Fruit fly (Drosophila melanogaster) whole organism, prepupa: Measurements from ENCODE around the gene CG12994.

Experiments
- Blimp-1 ChIP-seq: fragments of 200-800 bp; sonication (Bioruptor generic); optimal IDR thresholded peaks from 3 replicates; lab custom pipeline; 2017; ENCODE audit warnings: missing biosample characterization, missing genetic modification characterization, mild to moderate bottlenecking, moderate library complexity, missing genetic modification reagents
- CG10631 ChIP-seq: fragments of 200-800 bp; sonication (Bioruptor generic); optimal IDR thresholded peaks from 2 replicates; lab custom pipeline; 2016; ENCODE audit warnings: missing biosample characterization, missing genetic modification characterization
- CG11762 ChIP-seq: fragments of 200-800 bp; sonication (Bioruptor generic); optimal IDR thresholded peaks from 3 replicates; lab custom pipeline; 2016; ENCODE audit warnings: missing biosample characterization, missing genetic modification characterization; ENCODE audit not compliant: insufficient read depth
- CG11902 ChIP-seq: fragments of 200-800 bp; sonication (Bioruptor generic); optimal IDR thresholded peaks from 3 replicates; lab custom pipeline; 2016; ENCODE audit warnings: missing biosample characterization, missing genetic modification characterization
- CG15336 ChIP-seq: fragments of 200-800 bp; sonication (Bioruptor generic); IDR thresholded peaks from 2 replicates; pipeline ENCODE4 v1.3.6; 2022; ENCODE audit warnings: missing biosample characterization, missing genetic modification characterization
- CG1621 ChIP-seq: fragments of 200-800 bp; sonication (Bioruptor generic); optimal IDR thresholded peaks from 3 replicates; lab custom pipeline; 2018; ENCODE audit warnings: missing biosample characterization, mild to moderate bottlenecking, missing genetic modification characterization
- CG16779 ChIP-seq: fragments of 200-800 bp; sonication (Bioruptor generic); optimal IDR thresholded peaks from 3 replicates; lab custom pipeline; 2017; ENCODE audit warnings: missing biosample characterization, mild to moderate bottlenecking, missing genetic modification characterization
- CG3032 ChIP-seq: fragments of 200-800 bp; optimal IDR thresholded peaks from 2 replicates; lab custom pipeline; 2019; ENCODE audit warnings: missing biosample characterization, mild to moderate bottlenecking, missing genetic modification characterization, moderate library complexity
- CG31627 ChIP-seq: fragments of 200-800 bp; sonication (Bioruptor generic); optimal IDR thresholded peaks from 3 replicates; lab custom pipeline; 2016; ENCODE audit warnings: missing biosample characterization, missing genetic modification characterization
- CG32006 ChIP-seq: fragments of 200-800 bp; sonication (Bioruptor generic); optimal IDR thresholded peaks from 3 replicates; lab custom pipeline; 2017; ENCODE audit warnings: missing biosample characterization, mild to moderate bottlenecking, missing genetic modification characterization
- CG34406 ChIP-seq: fragments of 200-800 bp; sonication (Bioruptor generic); optimal IDR thresholded peaks from 3 replicates; lab custom pipeline; 2016; ENCODE audit warnings: missing biosample characterization, missing genetic modification characterization
- CG3919 ChIP-seq: fragments of 200-800 bp; sonication (Bioruptor generic); optimal IDR thresholded peaks from 3 replicates; lab custom pipeline; 2016; ENCODE audit warnings: missing biosample characterization, missing genetic modification characterization
- CG4318 ChIP-seq: fragments of 200-800 bp; sonication (Bioruptor generic); optimal IDR thresholded peaks from 3 replicates; lab custom pipeline; 2017; ENCODE audit warnings: missing biosample characterization, mild to moderate bottlenecking, missing genetic modification characterization
- CG6163 ChIP-seq: fragments of 200-800 bp; sonication (Bioruptor generic); IDR thresholded peaks from 3 replicates; pipeline ENCODE4 v1.3.6; 2022; ENCODE audit warnings: missing biosample characterization, missing genetic modification characterization
- CG6276 ChIP-seq: fragments of 200-800 bp; sonication (Bioruptor generic); optimal IDR thresholded peaks from 2 replicates; lab custom pipeline; 2017; ENCODE audit warnings: missing biosample characterization, mild to moderate bottlenecking, missing genetic modification characterization
- CG6792 ChIP-seq: fragments of 200-800 bp; sonication (Bioruptor generic); optimal IDR thresholded peaks from 3 replicates; lab custom pipeline; 2016; ENCODE audit warnings: missing biosample characterization, missing genetic modification characterization
- CG6808 ChIP-seq: fragments of 200-800 bp; sonication (Bioruptor generic); optimal IDR thresholded peaks from 3 replicates; lab custom pipeline; 2017; ENCODE audit warnings: missing biosample characterization, missing genetic modification characterization, mild to moderate bottlenecking, moderate library complexity, missing genetic modification reagents
- CG6854 ChIP-seq: fragments of 200-800 bp; sonication (Bioruptor generic); optimal IDR thresholded peaks from 2 replicates; lab custom pipeline; 2017; ENCODE audit warnings: missing biosample characterization, mild to moderate bottlenecking, missing genetic modification characterization
- CG7368 ChIP-seq: fragments of 200-800 bp; sonication (Bioruptor generic); optimal IDR thresholded peaks from 3 replicates; lab custom pipeline; 2016; ENCODE audit warnings: missing biosample characterization, missing genetic modification characterization
- CG8119 ChIP-seq: fragments of 200-800 bp; sonication (Bioruptor generic); IDR thresholded peaks from 3 replicates; pipeline ENCODE4 v1.3.6; 2022; ENCODE audit warnings: missing biosample characterization, missing genetic modification characterization
- CG8319 ChIP-seq: fragments of 200-800 bp; sonication (Bioruptor generic); optimal IDR thresholded peaks from 3 replicates; lab custom pipeline; 2016; ENCODE audit warnings: missing biosample characterization, missing genetic modification characterization
- CG8632 ChIP-seq: fragments of 200-800 bp; sonication (Bioruptor generic); optimal IDR thresholded peaks from 3 replicates; lab custom pipeline; 2016; ENCODE audit warnings: missing biosample characterization, missing genetic modification characterization
- CG9139 ChIP-seq: fragments of 200-800 bp; sonication (Bioruptor generic); optimal IDR thresholded peaks from 3 replicates; lab custom pipeline; 2017; ENCODE audit warnings: missing biosample characterization, mild to moderate bottlenecking, missing genetic modification characterization
- Eip75B ChIP-seq: fragments of 200-800 bp; sonication (Bioruptor generic); optimal IDR thresholded peaks from 3 replicates; lab custom pipeline; 2016; ENCODE audit warnings: missing biosample characterization, missing genetic modification characterization
- Eip78C ChIP-seq: fragments of 200-800 bp; sonication (Bioruptor generic); peaks from one replicate; lab custom pipeline; 2016; ENCODE audit warnings: missing biosample characterization, missing genetic modification characterization
- Eip93F ChIP-seq: fragments of 200-800 bp; sonication (Bioruptor generic); optimal IDR thresholded peaks from 2 replicates; lab custom pipeline; 2016; ENCODE audit warnings: missing biosample characterization, mild to moderate bottlenecking, missing genetic modification characterization
- Ets21C ChIP-seq: fragments of 200-800 bp; sonication (Bioruptor generic); optimal IDR thresholded peaks from 3 replicates; lab custom pipeline; 2016; ENCODE audit warnings: missing biosample characterization, missing genetic modification characterization
- Ets96B ChIP-seq: fragments of 200-800 bp; optimal IDR thresholded peaks from 2 replicates; lab custom pipeline; 2019; ENCODE audit warnings: missing biosample characterization, mild to moderate bottlenecking, missing genetic modification characterization, moderate library complexity
- Gug ChIP-seq: fragments of 200-800 bp; sonication (Bioruptor generic); IDR thresholded peaks from 2 replicates; pipeline ENCODE4 v1.3.6; 2022; ENCODE audit warnings: missing biosample characterization, missing genetic modification characterization
- Hr38 ChIP-seq: sonication (Bioruptor generic); optimal IDR thresholded peaks from 2 replicates; lab custom pipeline; 2016; ENCODE audit warnings: missing biosample characterization, missing genetic modification characterization
- Hr39 ChIP-seq: fragments of 200-800 bp; sonication (Bioruptor generic); optimal IDR thresholded peaks from 2 replicates; lab custom pipeline; 2016; ENCODE audit warnings: missing biosample characterization, missing genetic modification characterization
- Hr4 ChIP-seq: fragments of 200-800 bp; sonication (Bioruptor generic); optimal IDR thresholded peaks from 3 replicates; lab custom pipeline; 2016; ENCODE audit warnings: missing biosample characterization, missing genetic modification characterization
- Lpt ChIP-seq: fragments of 200-800 bp; sonication (Bioruptor generic); optimal IDR thresholded peaks from 3 replicates; lab custom pipeline; 2016; ENCODE audit warnings: missing biosample characterization, missing genetic modification characterization
- Met ChIP-seq: fragments of 200-800 bp; sonication (Bioruptor generic); optimal IDR thresholded peaks from 3 replicates; lab custom pipeline; 2016; ENCODE audit warnings: missing biosample characterization, missing genetic modification characterization
- OdsH ChIP-seq: fragments of 200-800 bp; sonication (Bioruptor generic); optimal IDR thresholded peaks from 3 replicates; lab custom pipeline; 2016; ENCODE audit warnings: missing biosample characterization, missing genetic modification characterization
- Sox102F ChIP-seq: fragments of 200-800 bp; sonication (Bioruptor generic); optimal IDR thresholded peaks from 2 replicates; lab custom pipeline; 2016; ENCODE audit warnings: missing biosample characterization, mild to moderate bottlenecking, missing genetic modification characterization
- Sox14 ChIP-seq: fragments of 200-800 bp; sonication (Bioruptor generic); optimal IDR thresholded peaks from 3 replicates; lab custom pipeline; 2016; ENCODE audit warnings: missing biosample characterization, missing genetic modification characterization
- Sox15 ChIP-seq: fragments of 200-800 bp; sonication (Bioruptor generic); optimal IDR thresholded peaks from 3 replicates; lab custom pipeline; 2016; ENCODE audit warnings: missing biosample characterization, missing genetic modification characterization
- achi ChIP-seq: fragments of 200-800 bp; sonication (Bioruptor generic); optimal IDR thresholded peaks from 3 replicates; lab custom pipeline; 2016; ENCODE audit warnings: missing biosample characterization, missing genetic modification characterization
- acj6 ChIP-seq: fragments of 200-800 bp; sonication (Bioruptor generic); optimal IDR thresholded peaks from 3 replicates; lab custom pipeline; 2016; ENCODE audit warnings: missing biosample characterization, missing genetic modification characterization
- cyc ChIP-seq: fragments of 200-800 bp; sonication (Bioruptor generic); optimal IDR thresholded peaks from 3 replicates; lab custom pipeline; 2016; ENCODE audit warnings: missing biosample characterization, missing genetic modification characterization
- dac ChIP-seq: fragments of 200-800 bp; sonication (Bioruptor generic); optimal IDR thresholded peaks from 2 replicates; lab custom pipeline; 2017; ENCODE audit warnings: missing biosample characterization, mild to moderate bottlenecking, missing genetic modification characterization
- dsx ChIP-seq: fragments of 200-800 bp; optimal IDR thresholded peaks from 3 replicates; lab custom pipeline; 2019; ENCODE audit warnings: missing biosample characterization, mild to moderate bottlenecking, missing genetic modification characterization, moderate library complexity; ENCODE audit not compliant: poor library complexity, severe bottlenecking
- esn ChIP-seq: fragments of 200-800 bp; sonication (Bioruptor generic); optimal IDR thresholded peaks from 2 replicates; lab custom pipeline; 2016; ENCODE audit warnings: missing biosample characterization, mild to moderate bottlenecking, missing genetic modification characterization, moderate library complexity
- fd59A ChIP-seq: fragments of 200-800 bp; sonication (Bioruptor generic); optimal IDR thresholded peaks from 2 replicates; lab custom pipeline; 2017; ENCODE audit warnings: missing biosample characterization, mild to moderate bottlenecking, missing genetic modification characterization, missing genetic modification reagents
- fd85E ChIP-seq: fragments of 200-800 bp; sonication (Bioruptor generic); optimal IDR thresholded peaks from 3 replicates; lab custom pipeline; 2016; ENCODE audit warnings: missing biosample characterization, missing genetic modification characterization
- fkh ChIP-seq: fragments of 200-800 bp; sonication (Bioruptor generic); optimal IDR thresholded peaks from 3 replicates; lab custom pipeline; 2017; ENCODE audit warnings: missing biosample characterization, mild to moderate bottlenecking, missing genetic modification characterization, moderate library complexity
- net ChIP-seq: fragments of 200-800 bp; sonication (Bioruptor generic); optimal IDR thresholded peaks from 3 replicates; lab custom pipeline; 2016; ENCODE audit warnings: missing biosample characterization, missing genetic modification characterization
- salr ChIP-seq, 2 experiments: fragments of 200-800 bp; sonication (Bioruptor generic); optimal IDR thresholded peaks; 3 replicates each; lab custom pipeline; 2016 to 2018; ENCODE audit warnings: missing biosample characterization in 2 of 2, missing genetic modification characterization in 2 of 2, mild to moderate bottlenecking in 1 of 2
- spab ChIP-seq: fragments of 200-800 bp; sonication (Bioruptor generic); optimal IDR thresholded peaks from 2 replicates; lab custom pipeline; 2017; ENCODE audit warnings: missing biosample characterization, mild to moderate bottlenecking, missing genetic modification characterization, missing genetic modification reagents
- ss ChIP-seq, 2 experiments: fragments of 200-800 bp; sonication (Bioruptor generic); optimal IDR thresholded peaks; 2 replicates in 1 of 2; 3 replicates in 1 of 2; lab custom pipeline; 2017 to 2018; ENCODE audit warnings: mild to moderate bottlenecking in 2 of 2, missing biosample characterization in 2 of 2, missing genetic modification characterization in 2 of 2, moderate library complexity in 1 of 2
- svp ChIP-seq: fragments of 200-800 bp; sonication (Bioruptor generic); peaks from one replicate; lab custom pipeline; 2016; ENCODE audit warnings: missing biosample characterization, missing genetic modification characterization
- topi ChIP-seq: fragments of 200-800 bp; sonication (Bioruptor generic); optimal IDR thresholded peaks from 3 replicates; lab custom pipeline; 2016; ENCODE audit warnings: missing biosample characterization, missing genetic modification characterization

CG12994 gene

dm6 chrX:17424383-17424782, 19.4 kb downstream of the CG12994 start:
- TF ChIP-seq esn (GFP tag; lab: Kevin White, UChicago) (no peak), CG8119 (GFP tag; lab: Robert Waterston, UW) (no peak), CG32006 (GFP tag; lab: Kevin White, UChicago) (peak; percentile 22), Sox14 (no peak), Sox102F (peak; percentile 3), CG3032 (tag; lab: Kevin White, UChicago) (no peak), OdsH (GFP tag; lab: Kevin White, UChicago) (peak; percentile 28), Sox15 (GFP tag; lab: Kevin White, UChicago) (no peak), CG7368 (peak; percentile 34), fd85E (GFP tag; lab: Kevin White, UChicago) (no peak), CG4318 (GFP tag; lab: Kevin White, UChicago) (no peak), Met (peak; percentile 25), dsx (no peak), CG8632 (GFP tag; lab: Kevin White, UChicago) (no peak), ss (GFP tag; optimal IDR thresholded peaks at IDR 0.05; lab: Kevin White, UChicago) (no peak), CG6276 (GFP tag; lab: Kevin White, UChicago) (no peak), CG3919 (no peak), CG10631 (peak; percentile 34), achi (no peak), fd59A (GFP tag; lab: Kevin White, UChicago) (no peak), Hr4 (GFP tag; lab: Kevin White, UChicago) (no peak), acj6 (GFP tag; lab: Kevin White, UChicago) (peak; percentile 23), Hr39 (GFP tag; lab: Kevin White, UChicago) (peak; percentile 31), spab (GFP tag; lab: Kevin White, UChicago) (no peak), CG16779 (tag; lab: Kevin White, UChicago) (no peak), CG31627 (GFP tag; lab: Kevin White, UChicago) (peak; percentile 20), Eip75B (no peak), CG34406 (no peak), svp (GFP tag; lab: Kevin White, UChicago) (no peak), Ets96B (no peak), Ets21C (GFP tag; lab: Kevin White, UChicago) (no peak), CG6808 (GFP tag; lab: Kevin White, UChicago) (no peak), CG8319 (GFP tag; lab: Kevin White, UChicago) (peak; percentile 11), fkh (GFP tag; lab: Kevin White, UChicago) (no peak), Blimp-1 (GFP tag; lab: Kevin White, UChicago) (no peak), Eip78C (GFP tag; lab: Kevin White, UChicago) (peak; percentile 49), CG6163 (GFP tag; lab: Robert Waterston, UW) (peak; percentile 66; the same call in 2 of the 3 replicates), dac (GFP tag; lab: Kevin White, UChicago) (no peak), cyc (GFP tag; lab: Kevin White, UChicago) (peak; percentile 20), Lpt (GFP tag; lab: Kevin White, UChicago) (no peak), CG9139 (GFP tag; lab: Kevin White, UChicago) (no peak), CG15336 (GFP tag; lab: Robert Waterston, UW) (peak; percentile 43; the same call in 1 of the 2 replicates), CG11762 (GFP tag; lab: Kevin White, UChicago) (no peak), Eip93F (GFP tag; lab: Kevin White, UChicago) (no peak), Gug (no peak), CG11902 (GFP tag; lab: Kevin White, UChicago) (peak; percentile 19), topi (GFP tag; lab: Kevin White, UChicago) (peak; percentile 28), salr (GFP tag; optimal IDR thresholded peaks at IDR 0.05; lab: Kevin White, UChicago) (no peak), CG6854 (GFP tag; lab: Kevin White, UChicago) (no peak), CG6792 (no peak), Hr38 (GFP tag; lab: Kevin White, UChicago) (no peak), CG1621 (tag; lab: Kevin White, UChicago) (peak; percentile 6), net (GFP tag; lab: Kevin White, UChicago) (no peak)
